Worm (Caenorhabditis elegans) whole organism, L2 larva: ENCODE results near the gene D1005.10.

ENCODE experiments used
- blmp-1 ChIP-seq: sonication (generic microtip); optimal IDR thresholded peaks from 2 replicates; lab custom pipeline; 2017; ENCODE audit warnings: missing genetic modification characterization, mild to moderate bottlenecking, missing compliant biosample characterization, antibody characterized with exemption, moderate library complexity; ENCODE audit not compliant: insufficient read depth
- elt-3 ChIP-seq: sonication (generic microtip); optimal IDR thresholded peaks from 2 replicates; lab custom pipeline; 2017; ENCODE audit warnings: missing biosample characterization, missing genetic modification characterization
- lin-11 ChIP-seq: fragments of 150-350 bp; sonication (generic microtip); optimal IDR thresholded peaks from 2 replicates; lab custom pipeline; 2014; ENCODE audit warnings: missing biosample characterization, missing genetic modification characterization, inconsistent platforms, mixed read lengths
- nhr-11 ChIP-seq: fragments of 150-350 bp; optimal IDR thresholded peaks from 2 replicates; lab custom pipeline; 2014; ENCODE audit warnings: missing biosample characterization, missing genetic modification characterization
- skn-1 ChIP-seq: sonication (generic microtip); optimal IDR thresholded peaks from 2 replicates; lab custom pipeline; 2017; ENCODE audit warnings: missing biosample characterization, missing genetic modification characterization
- unc-39 ChIP-seq: fragments of 150-350 bp; optimal IDR thresholded peaks from 2 replicates; lab custom pipeline; 2014; ENCODE audit warnings: missing biosample characterization, missing genetic modification characterization
- unc-62 ChIP-seq: fragments of 150-350 bp; optimal IDR thresholded peaks from 2 replicates; lab custom pipeline; 2014; ENCODE audit warnings: missing biosample characterization, missing genetic modification reagents, missing genetic modification characterization
- ztf-11 ChIP-seq: sonication (generic microtip); optimal IDR thresholded peaks from 2 replicates; lab custom pipeline; 2017; ENCODE audit warnings: missing biosample characterization, missing genetic modification characterization

DNA sequence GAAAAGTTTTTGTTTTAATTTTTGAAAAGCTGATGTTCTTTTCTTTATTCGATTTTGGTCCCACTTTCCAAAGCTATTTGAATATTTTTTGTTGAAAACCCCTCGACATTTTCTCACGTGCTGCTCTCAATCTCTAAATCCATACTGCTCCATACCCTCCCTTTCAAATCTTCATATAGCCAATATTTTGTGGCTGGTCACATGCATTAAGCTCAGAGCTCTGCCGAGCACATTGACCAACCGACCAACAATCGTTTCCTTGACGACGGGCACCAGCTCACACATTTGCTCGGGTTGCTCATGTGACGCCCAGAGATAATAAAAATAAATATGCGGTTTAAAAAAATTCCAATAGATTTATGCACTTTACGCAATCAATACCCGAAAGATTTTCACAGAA is 47.1 kb downstream of the D1005.10 start:
- no peak for TF ChIP-seq nhr-11 (tag; lab: Kevin White, UChicago)
- no peak for TF ChIP-seq ztf-11 (tag; lab: Kevin White, UChicago)
- no peak for TF ChIP-seq unc-62
- TF ChIP-seq unc-39 (tag; lab: Kevin White, UChicago): no peak
- no peak for TF ChIP-seq skn-1 (tag; lab: Kevin White, UChicago)
- TF ChIP-seq lin-11: peak; percentile 36
- TF ChIP-seq blmp-1: no peak
- no peak for TF ChIP-seq elt-3 (tag; lab: Kevin White, UChicago)
